Worm (Caenorhabditis elegans) whole organism, midembryonic: ENCODE data around the gene F20H11.1.

Experiments used
- T22C8.4 ChIP-seq: fragments of 200-800 bp; sonication (Bioruptor generic); IDR thresholded peaks from 2 replicates; pipeline ENCODE4 v1.3.6; 2022; ENCODE audit warnings: missing genetic modification characterization, missing compliant biosample characterization
- cog-1 ChIP-seq: sonication (generic microtip); optimal IDR thresholded peaks from 2 replicates; lab custom pipeline; 2016; ENCODE audit warnings: missing genetic modification characterization, missing compliant biosample characterization
- flt-1 ChIP-seq: fragments of 200-800 bp; sonication (Bioruptor generic); IDR thresholded peaks from 2 replicates; pipeline ENCODE4 v1.3.6; 2022; ENCODE audit warnings: missing genetic modification characterization, missing compliant biosample characterization
- ref-1 ChIP-seq: fragments of 200-800 bp; sonication (Bioruptor generic); conservative IDR thresholded peaks from 2 replicates; pipeline ENCODE4 v1.3.6; 2022; ENCODE audit warnings: missing genetic modification reagents, missing genetic modification characterization, missing compliant biosample characterization
- tab-1 ChIP-seq: fragments of 200-800 bp; sonication (Bioruptor generic); IDR thresholded peaks from 2 replicates; pipeline ENCODE4 v1.3.6; 2022; ENCODE audit warnings: missing genetic modification characterization, missing compliant biosample characterization
- ztf-23 ChIP-seq: fragments of 200-800 bp; sonication (Bioruptor generic); IDR thresholded peaks from 2 replicates; pipeline ENCODE4 v1.3.6; 2022; ENCODE audit warnings: missing genetic modification reagents, missing genetic modification characterization, missing compliant biosample characterization
- ztf-29 ChIP-seq: fragments of 200-800 bp; sonication (Bioruptor generic); IDR thresholded peaks from 2 replicates; pipeline ENCODE4 v1.3.6; 2022; ENCODE audit warnings: missing genetic modification reagents, missing genetic modification characterization, missing compliant biosample characterization

- TF ChIP-seq ref-1 (GFP tag; lab: Robert Waterston, UW) (no peak), tab-1 (GFP tag; lab: Robert Waterston, UW) (no peak), flt-1 (GFP tag; lab: Robert Waterston, UW) (no peak), ztf-29 (GFP tag; lab: Robert Waterston, UW) (no peak), cog-1 (tag; lab: Kevin White, UChicago) (no peak), ztf-23 (GFP tag; lab: Robert Waterston, UW) (no peak), T22C8.4 (GFP tag; lab: Robert Waterston, UW) (no peak)
These were observed 10.4 kb downstream of the F20H11.1 start, which contains the start of gene acr-21 for ce11 chrIII:6581585-6581984.
